Fruit fly (Drosophila melanogaster) whole organism: ENCODE data around the gene CG13284.

Experiments used
- CG8478 ChIP-seq: fragments of >200 bp; optimal IDR thresholded peaks from 2 replicates; lab custom pipeline; 2018; ENCODE audit warnings: inconsistent platforms
- Dll ChIP-seq: fragments of >200 bp; optimal IDR thresholded peaks from 2 replicates; lab custom pipeline; 2017
- EcR ChIP-seq, 2 experiments: fragments of >200 bp; optimal IDR thresholded peaks; 2 replicates each; lab custom pipeline; 2017; ENCODE audit warnings: missing biosample characterization in 2 of 2, missing genetic modification characterization in 2 of 2, missing genetic modification reagents in 2 of 2
- pan ChIP-seq: fragments of >200 bp; optimal IDR thresholded peaks from 2 replicates; lab custom pipeline; 2017
- usp ChIP-seq: fragments of >200 bp; optimal IDR thresholded peaks from 2 replicates; lab custom pipeline; 2017; ENCODE audit warnings: missing biosample characterization, missing genetic modification characterization, mixed read lengths

- TF ChIP-seq CG8478 (lab: Kevin White, UChicago) (no peak), EcR (GFP tag; optimal IDR thresholded peaks at IDR 0.05; lab: Kevin White, UChicago) (no peak), usp (GFP tag; lab: Kevin White, UChicago) (no peak), Dll (lab: Kevin White, UChicago) (no peak), pan (lab: Kevin White, UChicago) (peak; percentile 66)
These were observed 6.0 kb downstream of the CG13284 start for dm6 chr2L:16842505-16842904.
